Worm (Caenorhabditis elegans): ENCODE data around the gene Y43B11AR.3.

Y43B11AR.3 gene

DNA sequence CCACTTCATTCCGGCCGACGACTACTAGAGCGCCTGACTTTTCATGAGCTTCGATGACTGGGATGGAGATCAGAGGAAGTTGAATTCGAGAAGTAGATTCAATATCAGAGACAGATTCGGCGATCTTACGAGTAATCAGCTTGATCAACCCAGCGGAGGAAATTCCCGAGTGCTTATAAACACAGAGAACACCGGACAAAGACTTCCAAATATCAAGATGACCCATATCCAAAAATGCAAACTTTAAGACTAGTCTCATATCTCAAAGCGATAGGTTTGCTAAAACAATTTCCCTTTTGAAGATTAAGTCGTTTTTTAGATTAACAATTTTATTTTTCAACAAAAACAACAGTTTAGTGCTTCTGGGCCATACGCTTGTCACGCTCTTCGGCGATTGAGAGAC is at the start of gene Y43B11AR.3:
Gene Y43B11AR.3 (minus strand): TSS at position 335 of the 403 bp plus-strand sequence.
- TF ChIP-seq W03F9.2 (tag; optimal IDR thresholded peaks at IDR 0.05) (peak; percentile 3), him-1 (tag; optimal IDR thresholded peaks at IDR 0.05) (no peak), dao-5 (tag; optimal IDR thresholded peaks at IDR 0.05) (peak; percentile 62)

DNA sequence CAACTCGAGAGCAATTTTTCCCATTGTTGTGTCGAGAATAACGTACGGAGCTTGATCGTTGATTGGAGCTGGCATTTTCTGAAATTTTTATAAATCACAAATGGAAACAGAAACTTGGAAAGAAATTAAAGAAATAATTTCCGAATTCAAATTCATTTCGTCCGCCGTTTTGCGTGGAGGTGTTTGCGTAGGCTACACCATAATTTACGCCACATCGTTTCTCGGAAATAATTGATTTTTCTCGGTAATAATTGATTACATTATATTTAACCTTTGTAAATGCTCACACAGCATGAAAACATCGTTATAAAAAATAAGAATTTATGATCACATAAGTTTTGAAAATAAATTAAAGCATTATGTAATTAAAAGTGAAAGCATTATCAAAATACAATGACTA is 49.6 kb upstream of the Y43B11AR.3 start, which contains the start of gene cyn-12:
Gene cyn-12 (minus strand): TSS at position 78 of the 400 bp plus-strand sequence.
- no peak for TF ChIP-seq dao-5 (tag; optimal IDR thresholded peaks at IDR 0.05)
- TF ChIP-seq W03F9.2 (tag; optimal IDR thresholded peaks at IDR 0.05): no peak
- TF ChIP-seq him-1 (tag; optimal IDR thresholded peaks at IDR 0.05): no peak

DNA sequence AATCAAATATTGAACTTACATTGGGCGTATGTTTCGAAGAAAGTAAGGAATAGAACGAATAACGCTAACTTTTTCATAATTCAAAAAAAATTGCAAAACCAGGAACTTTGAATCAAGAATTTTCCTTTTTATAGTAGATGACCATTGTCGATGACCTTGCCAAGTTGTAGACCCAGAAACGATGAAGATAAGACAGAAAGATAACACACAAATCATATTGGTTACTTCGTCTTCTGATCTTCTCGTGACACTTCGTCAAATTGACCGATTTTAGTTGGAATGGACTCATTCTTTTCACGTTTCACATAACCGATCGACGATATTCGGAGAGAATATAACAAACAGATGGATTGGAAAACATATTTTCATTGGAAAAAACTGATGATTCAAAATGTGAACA is 48.3 kb upstream of the Y43B11AR.3 start, which contains the start of gene grsp-3:
Gene grsp-3 (minus strand): TSS at position 149 of the 400 bp plus-strand sequence.
- TF ChIP-seq dao-5 (tag; optimal IDR thresholded peaks at IDR 0.05) (no peak), him-1 (tag; optimal IDR thresholded peaks at IDR 0.05) (no peak), W03F9.2 (tag; optimal IDR thresholded peaks at IDR 0.05) (no peak)

DNA sequence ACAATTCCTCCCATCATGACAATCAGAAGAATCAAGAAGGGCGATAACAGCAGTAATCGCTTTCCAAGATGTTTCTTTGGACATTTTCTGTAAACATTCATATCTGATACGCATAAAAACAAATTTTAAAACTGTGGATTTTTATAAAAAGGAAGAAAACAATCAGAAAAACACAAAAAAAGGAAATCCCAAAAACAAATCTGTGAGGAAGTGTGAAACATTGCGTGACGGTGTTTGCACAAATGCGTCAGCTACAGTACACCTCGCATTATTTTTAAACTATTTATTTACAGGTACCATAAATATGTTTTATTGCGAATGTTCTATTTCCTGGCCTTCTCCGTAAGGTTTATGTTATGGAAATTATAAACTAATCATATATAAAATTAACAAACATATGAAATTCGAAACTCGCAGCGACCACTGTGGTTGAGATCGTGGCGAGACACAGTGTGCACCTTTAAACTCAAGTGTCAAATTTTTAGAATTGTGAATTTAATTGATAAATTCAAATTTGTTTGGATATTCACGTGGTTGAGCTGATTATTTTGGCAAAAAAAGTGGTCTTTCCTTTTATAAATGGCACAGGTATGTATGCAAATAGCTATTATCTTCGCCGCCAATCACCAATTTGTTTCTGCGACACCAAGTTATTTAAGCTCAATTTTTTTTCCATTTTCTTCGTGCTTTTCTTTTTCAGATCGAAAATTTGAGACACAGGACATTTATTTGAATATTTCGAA is 38.0 kb upstream of the Y43B11AR.3 start, which contains the start of the genes C34D4.10 and str-48:
Gene C34D4.10 (minus strand): TSS at position 101 of the 743 bp plus-strand sequence.
Gene str-48 (plus strand): TSS at position 693 of the 743 bp plus-strand sequence.
- TF ChIP-seq him-1 (tag; optimal IDR thresholded peaks at IDR 0.05): no peak
- no peak for TF ChIP-seq dao-5 (tag; optimal IDR thresholded peaks at IDR 0.05)
- TF ChIP-seq W03F9.2 (tag; optimal IDR thresholded peaks at IDR 0.05): no peak

DNA sequence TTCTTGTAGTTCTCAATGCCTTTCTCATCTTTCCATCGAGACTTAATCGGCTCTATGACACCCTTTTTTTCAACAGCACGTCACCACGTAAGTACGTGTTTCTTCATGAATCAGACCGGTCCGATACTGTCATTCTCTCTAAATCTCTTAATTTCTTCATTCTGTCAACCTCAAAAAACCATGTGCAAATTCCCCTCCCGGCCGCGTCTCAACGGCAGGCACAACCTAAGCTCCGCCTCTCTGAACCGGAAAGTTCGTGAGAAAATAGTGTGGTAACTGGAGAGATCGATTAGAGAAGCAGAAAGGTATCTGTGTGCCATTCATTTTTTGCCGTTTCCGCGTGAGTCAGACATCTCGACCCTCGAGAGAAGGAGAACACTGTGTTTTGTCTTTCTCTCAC is 31.1 kb upstream of the Y43B11AR.3 start, which contains the start of gene nas-8:
Gene nas-8 (plus strand): TSS at position 301 of the 400 bp plus-strand sequence.
- TF ChIP-seq W03F9.2 (tag; optimal IDR thresholded peaks at IDR 0.05) (no peak), him-1 (tag; optimal IDR thresholded peaks at IDR 0.05) (no peak), dao-5 (tag; optimal IDR thresholded peaks at IDR 0.05) (no peak)

ce11 chrIV:7111354-7111753 is 27.8 kb upstream of the Y43B11AR.3 start, which contains the start of the genes ZC477.7 and ssq-3:
ZC477.7 (minus strand) TSS chrIV:7111454.
ssq-3 (plus strand) TSS chrIV:7111604.
- TF ChIP-seq W03F9.2 (tag; optimal IDR thresholded peaks at IDR 0.05): no peak
- TF ChIP-seq dao-5 (tag; optimal IDR thresholded peaks at IDR 0.05): no peak
- no peak for TF ChIP-seq him-1 (tag; optimal IDR thresholded peaks at IDR 0.05)

DNA sequence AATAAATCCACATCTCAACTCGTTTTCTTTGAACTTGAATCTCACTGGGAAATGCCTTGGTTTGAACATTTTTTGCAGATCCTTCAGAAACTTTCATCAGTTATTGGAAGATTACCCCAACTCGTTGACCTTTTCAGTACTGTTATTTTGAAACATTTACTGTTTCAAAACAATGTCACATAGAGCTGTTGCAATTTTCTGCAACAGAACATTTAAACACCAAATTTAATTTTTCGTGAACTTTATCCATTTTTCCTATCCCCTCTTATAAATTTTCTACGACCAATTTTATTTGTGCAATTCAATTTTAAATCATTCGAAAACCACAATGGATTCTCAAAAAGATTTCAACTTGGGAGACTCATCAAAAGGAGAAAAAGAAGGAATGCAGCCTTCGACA is 24.4 kb upstream of the Y43B11AR.3 start, which contains the start of gene ZC477.2:
Gene ZC477.2 (plus strand): TSS at position 301 of the 400 bp plus-strand sequence.
- TF ChIP-seq dao-5 (tag; optimal IDR thresholded peaks at IDR 0.05) (no peak), him-1 (tag; optimal IDR thresholded peaks at IDR 0.05) (no peak), W03F9.2 (tag; optimal IDR thresholded peaks at IDR 0.05) (no peak)

ce11 chrIV:7103211-7103679 is 19.7 kb upstream of the Y43B11AR.3 start, which contains the start of the genes rde-8 and ZC477.3:
rde-8 (minus strand) TSS chrIV:7103261.
ZC477.3 (plus strand) TSS chrIV:7103492.
- no peak for TF ChIP-seq him-1 (tag; optimal IDR thresholded peaks at IDR 0.05)
- peak; percentile 75 for TF ChIP-seq W03F9.2 (tag; optimal IDR thresholded peaks at IDR 0.05)

ce11 chrIV:7099377-7099776 is 15.9 kb upstream of the Y43B11AR.3 start:
- TF ChIP-seq him-1 (tag; optimal IDR thresholded peaks at IDR 0.05) (no peak), dao-5 (tag; optimal IDR thresholded peaks at IDR 0.05) (no peak), W03F9.2 (tag; optimal IDR thresholded peaks at IDR 0.05) (no peak)

DNA sequence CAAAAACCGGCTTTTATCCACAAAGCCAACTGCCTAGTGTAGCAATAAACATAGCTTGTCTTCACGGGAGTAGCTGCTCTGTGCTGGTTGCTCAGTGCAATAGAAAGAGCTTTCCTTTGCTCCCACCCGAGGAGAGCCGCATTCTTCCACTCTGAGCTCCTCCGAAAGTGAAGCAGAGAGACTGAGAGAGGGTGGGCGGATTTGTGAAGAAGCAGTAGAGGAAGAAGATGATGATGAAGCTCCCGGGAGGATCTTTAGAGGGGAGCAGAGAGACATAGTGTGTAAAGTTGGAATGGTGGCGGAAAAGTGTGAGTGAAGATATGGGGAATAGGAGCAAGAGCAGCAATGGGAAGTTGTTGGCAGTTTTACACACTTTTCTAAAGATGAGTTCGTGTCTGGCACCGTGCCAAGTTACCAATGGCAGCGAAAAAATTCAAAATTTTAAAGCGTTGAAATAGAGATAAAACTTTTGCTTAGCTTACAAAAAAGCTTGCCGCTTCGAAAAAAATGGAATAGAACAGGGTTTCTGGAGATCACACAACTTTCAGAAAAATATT is 15.1 kb upstream of the Y43B11AR.3 start, which contains the start of gene ZC477.4:
Gene ZC477.4 (minus strand): TSS at position 276 of the 557 bp plus-strand sequence.
- TF ChIP-seq dao-5 (tag; optimal IDR thresholded peaks at IDR 0.05) (no peak), W03F9.2 (tag; optimal IDR thresholded peaks at IDR 0.05) (no peak), him-1 (tag; optimal IDR thresholded peaks at IDR 0.05) (no peak)

- TF ChIP-seq him-1 (tag; optimal IDR thresholded peaks at IDR 0.05) (no peak), dao-5 (tag; optimal IDR thresholded peaks at IDR 0.05) (no peak), W03F9.2 (tag; optimal IDR thresholded peaks at IDR 0.05) (no peak)
Measured at ce11 chrIV:7097450-7097849, 13.9 kb upstream of the Y43B11AR.3 start.

DNA sequence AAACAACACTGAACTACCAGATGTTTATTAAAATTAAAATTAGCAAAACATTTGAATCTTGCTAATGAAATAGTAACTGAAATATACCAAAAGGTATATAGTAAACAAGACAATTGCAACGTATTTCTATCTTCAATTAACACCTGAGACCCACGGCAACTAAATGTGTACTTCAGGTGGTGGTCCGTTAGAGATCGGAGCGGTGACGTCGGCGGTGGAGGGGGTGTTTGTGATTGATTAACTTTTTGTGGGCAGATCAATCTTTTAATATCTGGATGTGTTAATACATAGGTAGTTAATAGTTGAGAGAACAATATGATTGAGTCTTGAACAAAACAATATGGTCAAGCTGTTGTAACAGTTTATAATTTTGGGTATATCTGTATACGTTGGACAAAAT is 12.6 kb upstream of the Y43B11AR.3 start:
- no peak for TF ChIP-seq dao-5 (tag; optimal IDR thresholded peaks at IDR 0.05)
- no peak for TF ChIP-seq W03F9.2 (tag; optimal IDR thresholded peaks at IDR 0.05)
- TF ChIP-seq him-1 (tag; optimal IDR thresholded peaks at IDR 0.05): no peak

ce11 chrIV:7095396-7095964 is 12.0 kb upstream of the Y43B11AR.3 start:
- TF ChIP-seq dao-5 (tag; optimal IDR thresholded peaks at IDR 0.05) (no peak), W03F9.2 (tag; optimal IDR thresholded peaks at IDR 0.05) (no peak), him-1 (tag; optimal IDR thresholded peaks at IDR 0.05) (no peak)

Measured in whole organism, L4/young adult.